Worm (Caenorhabditis elegans) whole organism, L3 larva: ENCODE results near the gene srlf-15.

Experiments
- R02D3.7 ChIP-seq: fragments of 150-350 bp; optimal IDR thresholded peaks from 2 replicates; lab custom pipeline; 2014; ENCODE audit warnings: missing biosample characterization, missing genetic modification characterization
- ZK546.5 ChIP-seq: sonication (generic microtip); optimal IDR thresholded peaks from 2 replicates; lab custom pipeline; 2017; ENCODE audit warnings: missing biosample characterization, missing genetic modification characterization
- ceh-16 ChIP-seq: sonication (generic microtip); optimal IDR thresholded peaks from 2 replicates; lab custom pipeline; 2017; ENCODE audit warnings: missing biosample characterization, missing genetic modification characterization
- ceh-28 ChIP-seq: fragments of 150-350 bp; optimal IDR thresholded peaks from 2 replicates; lab custom pipeline; 2014; ENCODE audit warnings: missing biosample characterization, missing genetic modification reagents, missing genetic modification characterization
- ceh-82 ChIP-seq: fragments of 150-350 bp; optimal IDR thresholded peaks from 2 replicates; lab custom pipeline; 2014; ENCODE audit warnings: missing biosample characterization, missing genetic modification characterization
- daf-12 ChIP-seq: fragments of 150-350 bp; optimal IDR thresholded peaks from 2 replicates; lab custom pipeline; 2014; ENCODE audit warnings: missing biosample characterization, missing genetic modification reagents, missing genetic modification characterization
- egl-5 ChIP-seq: fragments of 150-350 bp; optimal IDR thresholded peaks from 2 replicates; lab custom pipeline; 2017; ENCODE audit warnings: missing biosample characterization, missing genetic modification reagents, missing genetic modification characterization, inconsistent platforms
- elt-1 ChIP-seq: fragments of 150-350 bp; optimal IDR thresholded peaks from 2 replicates; lab custom pipeline; 2014; ENCODE audit warnings: missing biosample characterization, missing genetic modification characterization
- elt-2 ChIP-seq: sonication (generic microtip); optimal IDR thresholded peaks from 2 replicates; lab custom pipeline; 2016; ENCODE audit warnings: missing genetic modification reagents, mild to moderate bottlenecking, missing genetic modification characterization, missing compliant biosample characterization
- elt-3 ChIP-seq, 3 experiments: fragments of 150-350 bp in 1 of 3; sonication (generic microtip) in 2 of 3; optimal IDR thresholded peaks; 2 replicates in 2 of 3; 4 replicates in 1 of 3; lab custom pipeline; 2014 to 2017; ENCODE audit warnings: missing biosample characterization in 3 of 3, missing genetic modification characterization in 3 of 3
- eor-1 ChIP-seq, 2 experiments: fragments of 150-350 bp; optimal IDR thresholded peaks; 2 replicates each; lab custom pipeline; 2014 to 2018; ENCODE audit warnings: missing biosample characterization in 2 of 2, missing genetic modification characterization in 2 of 2
- hmg-11 ChIP-seq: sonication (generic microtip); optimal IDR thresholded peaks from 2 replicates; lab custom pipeline; 2016; ENCODE audit warnings: missing genetic modification characterization, missing compliant biosample characterization
- jun-1 ChIP-seq: fragments of 150-350 bp; optimal IDR thresholded peaks from 2 replicates; lab custom pipeline; 2014; ENCODE audit warnings: missing biosample characterization, missing genetic modification reagents, missing genetic modification characterization
- lin-15B ChIP-seq: fragments of 150-350 bp; optimal IDR thresholded peaks from 2 replicates; lab custom pipeline; 2014; ENCODE audit warnings: missing biosample characterization, missing genetic modification characterization
- lin-39 ChIP-seq: fragments of 150-350 bp; optimal IDR thresholded peaks from 2 replicates; lab custom pipeline; 2018; ENCODE audit warnings: missing biosample characterization, missing genetic modification reagents, missing genetic modification characterization
- lsy-12 ChIP-seq: sonication (generic microtip); optimal IDR thresholded peaks from 2 replicates; lab custom pipeline; 2016; ENCODE audit warnings: mild to moderate bottlenecking, missing genetic modification characterization, missing compliant biosample characterization
- mml-1 ChIP-seq: fragments of 150-350 bp; sonication (generic microtip); optimal IDR thresholded peaks from 3 replicates; lab custom pipeline; 2014; ENCODE audit warnings: missing biosample characterization, missing genetic modification characterization
- nfya-1 ChIP-seq: sonication (generic microtip); optimal IDR thresholded peaks from 2 replicates; lab custom pipeline; 2017; ENCODE audit warnings: missing genetic modification characterization, mild to moderate bottlenecking, missing compliant biosample characterization, antibody characterized with exemption, moderate library complexity; ENCODE audit not compliant: insufficient read depth
- nhr-12 ChIP-seq: fragments of 150-350 bp; optimal IDR thresholded peaks from 2 replicates; lab custom pipeline; 2014; ENCODE audit warnings: missing biosample characterization, missing genetic modification characterization
- nhr-23 ChIP-seq: fragments of 150-350 bp; optimal IDR thresholded peaks from 2 replicates; lab custom pipeline; 2014; ENCODE audit warnings: missing biosample characterization, missing genetic modification reagents, missing genetic modification characterization
- nhr-25 ChIP-seq: sonication (generic microtip); optimal IDR thresholded peaks from 2 replicates; lab custom pipeline; 2017; ENCODE audit warnings: missing biosample characterization, missing genetic modification characterization
- nhr-28 ChIP-seq: fragments of 150-350 bp; optimal IDR thresholded peaks from 2 replicates; lab custom pipeline; 2014; ENCODE audit warnings: missing biosample characterization, missing genetic modification characterization
- nhr-67 ChIP-seq: fragments of 150-350 bp; optimal IDR thresholded peaks from 2 replicates; lab custom pipeline; 2014; ENCODE audit warnings: missing biosample characterization, missing genetic modification characterization
- nhr-76 ChIP-seq: fragments of 150-350 bp; sonication (generic microtip); optimal IDR thresholded peaks from 5 replicates; lab custom pipeline; 2014; ENCODE audit warnings: missing biosample characterization, missing genetic modification characterization
- nhr-77 ChIP-seq: fragments of 150-350 bp; optimal IDR thresholded peaks from 2 replicates; lab custom pipeline; 2014; ENCODE audit warnings: missing biosample characterization, missing genetic modification characterization
- sea-2 ChIP-seq: fragments of 150-350 bp; sonication (generic microtip); optimal IDR thresholded peaks from 4 replicates; lab custom pipeline; 2014; ENCODE audit warnings: missing biosample characterization, missing genetic modification reagents, missing genetic modification characterization
- skn-1 ChIP-seq: fragments of 150-350 bp; optimal IDR thresholded peaks from 2 replicates; lab custom pipeline; 2014; ENCODE audit warnings: missing biosample characterization, missing genetic modification characterization
- snpc-4 ChIP-seq: fragments of 150-350 bp; optimal IDR thresholded peaks from 2 replicates; lab custom pipeline; 2014; ENCODE audit warnings: missing biosample characterization, missing genetic modification characterization
- tbx-2 ChIP-seq: sonication (generic microtip); optimal IDR thresholded peaks from 2 replicates; lab custom pipeline; 2016; ENCODE audit warnings: mild to moderate bottlenecking, missing genetic modification characterization, missing compliant biosample characterization
- unc-62 ChIP-seq: fragments of 150-350 bp; sonication (generic microtip); optimal IDR thresholded peaks from 4 replicates; lab custom pipeline; 2014; ENCODE audit warnings: missing biosample characterization, missing genetic modification reagents, missing genetic modification characterization
- ztf-11 ChIP-seq: fragments of 150-350 bp; optimal IDR thresholded peaks from 2 replicates; lab custom pipeline; 2014; ENCODE audit warnings: missing biosample characterization, missing genetic modification characterization
- ztf-4 ChIP-seq: fragments of 150-350 bp; optimal IDR thresholded peaks from 2 replicates; lab custom pipeline; 2014; ENCODE audit warnings: missing biosample characterization, missing genetic modification characterization

Gene srlf-15

DNA sequence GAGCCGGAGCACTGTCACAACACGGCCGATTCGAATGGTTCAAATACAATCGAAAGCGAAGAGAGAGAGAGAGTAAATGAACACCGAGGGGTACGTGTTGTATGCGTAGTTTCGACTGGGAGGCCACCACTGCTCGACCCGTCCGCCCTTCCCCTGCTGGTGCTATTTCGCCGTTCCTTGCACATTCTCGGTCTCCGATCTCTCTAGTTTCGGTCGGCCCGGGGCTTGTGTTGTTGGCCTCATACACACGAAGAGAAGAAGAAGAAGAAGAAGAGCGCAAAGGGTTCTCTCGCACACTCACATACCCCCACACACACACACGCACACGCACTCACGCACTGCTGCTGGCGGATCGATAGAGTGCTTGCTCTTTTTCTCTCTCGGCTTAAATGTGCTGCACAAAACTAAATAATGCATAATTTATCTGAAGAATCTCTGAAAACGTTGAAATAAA is 7.0 kb downstream of the srlf-15 start (continued):
- TF ChIP-seq ceh-82, result no peak
- no peak for TF ChIP-seq ceh-16 (tag; lab: Kevin White, UChicago)
- peak; percentile 18 for TF ChIP-seq ztf-11
- peak; percentile 31 for TF ChIP-seq lsy-12 (tag; lab: Kevin White, UChicago)
- peak; percentile 86 for TF ChIP-seq lin-39 (tag; lab: Kevin White, UChicago)
- no peak for TF ChIP-seq nhr-23
- TF ChIP-seq ztf-4 (tag; lab: Kevin White, UChicago), result no peak
- peak; percentile 42 for TF ChIP-seq jun-1 (tag; lab: Kevin White, UChicago)
- TF ChIP-seq eor-1 (tag; optimal IDR thresholded peaks at IDR 0.05; lab: Kevin White, UChicago), result no peak
- TF ChIP-seq nhr-77 (tag; lab: Kevin White, UChicago), result no peak
- TF ChIP-seq egl-5 (tag; lab: Kevin White, UChicago), result peak; percentile 55
- TF ChIP-seq daf-12 (tag; lab: Kevin White, UChicago), result no peak
- TF ChIP-seq elt-3 (tag; optimal IDR thresholded peaks at IDR 0.05; lab: Kevin White, UChicago), result no peak
- TF ChIP-seq sea-2 (GFP tag; lab: Kevin White, UChicago), result peak; percentile 25
- TF ChIP-seq nhr-12 (tag; lab: Kevin White, UChicago), result no peak
- TF ChIP-seq lin-15B (tag; lab: Kevin White, UChicago), result peak; percentile 67
- TF ChIP-seq nhr-67 (tag; lab: Kevin White, UChicago), result no peak
- TF ChIP-seq, all 47 proteins: peak for 20

DNA sequence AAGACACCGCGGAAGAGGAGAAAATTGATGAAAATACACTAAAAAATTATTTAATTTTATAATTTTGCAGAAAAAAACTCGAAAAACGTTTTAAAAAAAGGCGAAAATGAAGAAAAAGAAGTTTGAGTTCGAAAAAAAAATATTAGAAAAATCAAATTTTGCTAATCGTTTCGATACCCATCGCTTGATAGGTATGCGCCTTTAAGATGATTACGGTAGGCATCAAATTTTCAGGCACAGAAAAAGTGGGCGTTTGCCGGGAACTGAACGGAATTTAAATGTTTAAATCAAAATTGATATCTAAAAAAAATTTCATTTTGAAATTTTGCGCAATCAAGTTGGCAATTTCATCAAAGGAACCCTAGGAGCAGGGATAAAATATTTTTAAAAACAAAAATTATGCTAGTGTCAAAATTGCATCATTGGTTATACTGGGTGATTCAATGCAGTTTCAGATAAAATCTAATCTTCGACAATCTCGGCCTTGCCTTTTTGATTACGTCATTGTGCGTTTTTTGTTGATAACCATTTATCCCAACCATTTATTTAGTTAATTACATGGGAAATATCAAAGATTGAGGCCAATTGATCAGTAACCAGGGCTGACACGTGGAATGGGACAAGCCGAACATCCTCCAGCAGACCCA is 7.8 kb downstream of the srlf-15 start:
- no peak for TF ChIP-seq elt-3 (tag; optimal IDR thresholded peaks at IDR 0.05; lab: Kevin White, UChicago)
- TF ChIP-seq elt-1, result peak; percentile 86

DNA sequence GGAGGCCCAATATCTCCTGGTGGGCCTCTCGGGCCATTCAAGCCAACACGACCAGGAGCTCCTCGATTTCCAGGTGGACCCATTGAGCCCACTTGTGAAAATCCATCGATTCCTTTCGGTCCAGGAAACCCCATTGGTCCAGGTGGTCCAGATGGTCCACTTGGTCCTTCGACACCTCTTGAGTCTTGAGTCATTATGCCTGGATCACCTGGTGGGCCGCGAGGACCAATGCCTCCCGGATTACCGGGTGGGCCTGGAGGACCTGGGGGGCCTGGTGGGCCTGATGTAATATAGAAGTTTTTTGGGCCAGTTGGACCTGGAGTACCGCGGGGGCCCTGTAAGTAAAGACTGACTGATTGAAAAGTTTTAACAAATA is 8.3 kb downstream of the srlf-15 start:
- TF ChIP-seq nhr-76 (tag; lab: Kevin White, UChicago) (no peak), nhr-12 (tag; lab: Kevin White, UChicago) (no peak)

DNA sequence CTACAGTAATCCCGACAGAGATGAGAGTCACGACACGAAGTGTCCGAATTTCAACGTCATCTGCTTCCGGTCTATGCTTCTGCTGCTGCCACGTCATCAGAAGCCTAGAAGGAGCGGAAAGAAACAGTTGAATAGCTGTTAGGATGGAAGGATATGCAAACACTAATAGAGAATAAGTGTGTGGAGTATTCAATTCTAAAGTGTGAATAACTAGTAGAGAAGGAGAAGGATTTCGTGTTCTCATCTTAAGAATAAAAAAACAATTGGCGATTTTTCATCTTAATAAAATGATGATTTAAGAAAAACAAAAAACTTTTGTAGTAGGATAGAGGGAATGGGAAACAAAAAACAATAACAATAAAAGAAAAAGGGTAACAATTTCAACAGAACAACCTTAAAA is 10.0 kb downstream of the srlf-15 start, which contains the start of gene col-83:
TSS of gene col-83 (minus strand) at position 101 of the 400 bp plus-strand sequence.
- TF ChIP-seq mml-1 (tag; lab: Kevin White, UChicago) (no peak), ceh-28 (tag; lab: Kevin White, UChicago) (no peak), lin-15B (tag; lab: Kevin White, UChicago) (no peak), skn-1 (tag; lab: Kevin White, UChicago) (no peak), hmg-11 (no peak), lin-39 (tag; lab: Kevin White, UChicago) (no peak), nhr-67 (tag; lab: Kevin White, UChicago) (no peak)

DNA sequence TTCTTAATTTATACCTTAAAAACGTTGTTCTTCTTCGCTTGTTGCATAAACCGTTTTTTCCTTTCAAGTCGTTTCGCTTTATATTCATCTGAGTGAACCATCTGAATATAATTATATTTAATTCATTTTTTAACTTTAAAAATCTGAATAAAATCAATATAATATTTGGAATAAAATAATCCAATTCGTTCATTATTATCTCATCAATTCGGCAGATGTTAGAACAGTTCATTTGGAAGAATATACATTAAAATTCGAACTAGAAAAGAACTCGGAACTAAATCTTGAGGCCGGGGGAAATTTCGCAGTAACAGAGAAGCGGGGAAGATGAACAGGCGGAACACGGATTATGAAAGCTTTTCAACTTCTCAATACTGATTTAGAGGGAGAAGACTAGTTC is 13.1 kb downstream of the srlf-15 start, which contains the start of gene F33A8.4:
TSS of gene F33A8.4 (minus strand) at position 101 of the 400 bp plus-strand sequence.
- TF ChIP-seq ceh-82 (no peak), ZK546.5 (tag; lab: Kevin White, UChicago) (no peak), nhr-28 (no peak), mml-1 (tag; lab: Kevin White, UChicago) (no peak), unc-62 (GFP tag; lab: Kevin White, UChicago) (no peak), nfya-1 (tag; lab: Kevin White, UChicago) (no peak), elt-1 (no peak), nhr-77 (tag; lab: Kevin White, UChicago) (no peak), nhr-76 (tag; lab: Kevin White, UChicago) (no peak)
- TF ChIP-seq, all 47 proteins: peak for 0

DNA sequence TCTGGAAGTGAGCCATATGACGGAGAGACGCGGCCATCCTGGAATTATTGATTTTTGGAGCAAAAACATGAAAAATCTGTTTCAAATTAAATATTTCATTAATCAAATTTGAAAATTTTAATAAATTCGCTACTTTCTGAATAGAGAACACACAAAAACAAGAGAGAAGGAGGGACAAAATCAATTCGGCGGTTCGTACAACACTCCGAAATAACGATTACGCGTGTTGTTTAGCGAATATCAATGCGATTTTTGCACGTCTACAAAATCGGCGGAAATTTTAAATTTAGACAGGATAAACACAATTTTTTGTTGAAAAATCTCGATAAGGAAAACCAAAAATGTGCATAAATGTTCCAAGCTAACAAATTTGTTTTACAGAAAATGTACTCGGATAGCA is 14.0 kb downstream of the srlf-15 start, which contains the start of the genes sdhd-1 and ilkp-1:
TSS of gene sdhd-1 (minus strand) at position 38 of the 400 bp plus-strand sequence.
TSS of gene ilkp-1 (plus strand) at position 380 of the 400 bp plus-strand sequence.
- TF ChIP-seq elt-2 (tag; lab: Kevin White, UChicago), result peak; percentile 18
- peak; percentile 28 for TF ChIP-seq hmg-11
- TF ChIP-seq nhr-25 (tag; lab: Kevin White, UChicago), result peak; percentile 39
- no peak for TF ChIP-seq R02D3.7 (tag; lab: Kevin White, UChicago)
- TF ChIP-seq lin-39 (tag; lab: Kevin White, UChicago), result peak; percentile 42
- TF ChIP-seq nhr-23, result peak; percentile 50
- TF ChIP-seq snpc-4 (tag; lab: Kevin White, UChicago), result peak; percentile 3
- TF ChIP-seq nfya-1 (tag; lab: Kevin White, UChicago), result peak; percentile 67
- peak; percentile 57 for TF ChIP-seq lin-15B (tag; lab: Kevin White, UChicago)
- no peak for TF ChIP-seq nhr-28
- peak; percentile 0 for TF ChIP-seq ceh-28 (tag; lab: Kevin White, UChicago)
- TF ChIP-seq tbx-2, result no peak
